Fruit fly (Drosophila melanogaster): Measurements from ENCODE around the gene Drsl2.

DNA sequence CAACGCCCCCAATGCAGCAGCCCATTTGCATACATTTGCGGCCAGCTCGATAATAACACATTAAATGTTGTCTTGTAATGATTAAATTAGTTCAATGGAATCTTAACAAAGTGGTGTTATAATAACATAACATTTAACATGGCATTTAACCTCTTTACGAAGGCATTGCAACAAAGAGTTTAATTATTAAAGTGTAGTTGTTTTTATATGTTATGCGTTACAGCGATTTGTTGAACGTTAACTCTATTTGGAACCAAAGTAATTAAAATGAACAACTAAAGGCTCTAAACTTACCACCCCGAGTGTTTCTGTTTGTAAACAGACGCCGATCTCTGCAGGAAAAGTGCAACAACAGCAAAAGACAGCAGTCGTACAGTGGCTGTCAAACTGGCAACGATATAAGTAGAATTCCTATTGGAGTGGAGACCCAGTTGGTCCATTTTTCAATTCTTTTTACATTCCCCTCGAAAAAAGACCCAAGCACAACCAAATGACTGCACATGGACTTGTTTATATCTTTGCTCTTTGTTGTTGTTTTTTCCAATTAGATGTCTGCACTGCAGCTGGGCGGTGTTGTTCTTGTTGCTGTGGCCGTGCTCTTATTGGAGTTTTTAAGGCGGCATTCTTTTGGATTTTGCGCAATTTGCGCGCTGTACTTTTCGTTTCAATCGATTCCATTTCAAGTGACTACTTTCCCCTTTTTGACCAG, 24.9 kb downstream of the Drsl2 start:
- TF ChIP-seq kay (GFP tag; ENCODE audit: borderline replicate concordance) = no peak
- peak; percentile 6 for TF ChIP-seq CG14711 (tag; optimal IDR thresholded peaks at IDR 0.05)
- TF ChIP-seq bab1 (GFP tag; optimal IDR thresholded peaks at IDR 0.05) = no peak
- TF ChIP-seq pad (GFP tag; optimal IDR thresholded peaks at IDR 0.05) = no peak
- TF ChIP-seq CG7101 (tag; optimal IDR thresholded peaks at IDR 0.05) = no peak
- TF ChIP-seq CG7045 (GFP tag; optimal IDR thresholded peaks at IDR 0.05) = no peak
- TF ChIP-seq CG12768 (GFP tag; optimal IDR thresholded peaks at IDR 0.05) = no peak
- no peak for TF ChIP-seq CG33017 (tag; optimal IDR thresholded peaks at IDR 0.05)
- TF ChIP-seq Crg-1 (GFP tag; optimal IDR thresholded peaks at IDR 0.05) = no peak
- no peak for TF ChIP-seq cic (GFP tag; optimal IDR thresholded peaks at IDR 0.05)
